Fruit fly (Drosophila melanogaster) whole organism, embryonic: Measurements from ENCODE around the gene CAH3.
A peak's percentile ranks its signal among the peaks of the same experiment; 100 is the strongest.

Experiments used
- Abd-B ChIP-seq: fragments of 200-800 bp; sonication (Bioruptor generic); optimal IDR thresholded peaks from 2 replicates; lab custom pipeline; 2018; ENCODE audit warnings: missing biosample characterization, mild to moderate bottlenecking, missing genetic modification characterization, moderate library complexity
- B-H1 ChIP-seq: fragments of 200-800 bp; sonication (Bioruptor generic); IDR thresholded peaks from 3 replicates; pipeline ENCODE4 v1.3.6; 2022; ENCODE audit warnings: missing biosample characterization, missing genetic modification characterization
- BtbVII ChIP-seq: fragments of 200-800 bp; sonication (Bioruptor generic); optimal IDR thresholded peaks from 3 replicates; lab custom pipeline; 2017; ENCODE audit warnings: missing biosample characterization, mild to moderate bottlenecking, missing genetic modification characterization
- CG10654 ChIP-seq: fragments of 200-800 bp; sonication (Bioruptor generic); optimal IDR thresholded peaks from 2 replicates; lab custom pipeline; 2016; ENCODE audit warnings: missing biosample characterization, missing genetic modification characterization
- CG1233 ChIP-seq: fragments of 200-800 bp; sonication (Bioruptor generic); optimal IDR thresholded peaks from 4 replicates; lab custom pipeline; 2018; ENCODE audit warnings: missing biosample characterization, mild to moderate bottlenecking, missing genetic modification characterization
- CG17361 ChIP-seq: fragments of 200-800 bp; sonication (Bioruptor generic); IDR thresholded peaks from 3 replicates; pipeline ENCODE4 v1.3.6; 2022; ENCODE audit warnings: missing biosample characterization, missing genetic modification characterization
- CG3065 ChIP-seq: fragments of 200-800 bp; sonication (Bioruptor generic); optimal IDR thresholded peaks from 2 replicates; lab custom pipeline; 2016; ENCODE audit warnings: missing biosample characterization, missing genetic modification characterization
- CG31388 ChIP-seq: fragments of 200-800 bp; sonication (Bioruptor generic); optimal IDR thresholded peaks from 2 replicates; lab custom pipeline; 2016; ENCODE audit warnings: missing biosample characterization, missing genetic modification characterization
- CG33213 ChIP-seq: fragments of 200-800 bp; sonication (Bioruptor generic); optimal IDR thresholded peaks from 3 replicates; lab custom pipeline; 2016; ENCODE audit warnings: missing biosample characterization, missing genetic modification characterization
- CG3995 ChIP-seq: fragments of 200-800 bp; sonication (Bioruptor generic); optimal IDR thresholded peaks from 3 replicates; lab custom pipeline; 2016; ENCODE audit warnings: missing biosample characterization, missing genetic modification characterization
- CG7271 ChIP-seq: fragments of 200-800 bp; sonication (Bioruptor generic); optimal IDR thresholded peaks from 2 replicates; lab custom pipeline; 2018; ENCODE audit warnings: missing biosample characterization, mild to moderate bottlenecking, missing genetic modification characterization, moderate library complexity
- CG7372 ChIP-seq: fragments of 200-800 bp; sonication (Bioruptor generic); IDR thresholded peaks from 2 replicates; pipeline ENCODE4 v1.3.6; 2022; ENCODE audit warnings: missing biosample characterization, missing genetic modification characterization
- CG7839 ChIP-seq: fragments of 200-800 bp; sonication (Bioruptor generic); optimal IDR thresholded peaks from 3 replicates; lab custom pipeline; 2018; ENCODE audit warnings: missing biosample characterization, mild to moderate bottlenecking, missing genetic modification characterization, moderate library complexity
- CG7963 ChIP-seq: fragments of 200-800 bp; sonication (Bioruptor generic); IDR thresholded peaks from 3 replicates; pipeline ENCODE4 v1.3.6; 2022; ENCODE audit warnings: missing biosample characterization, missing genetic modification characterization; ENCODE audit not compliant: partially characterized antibody
- CG8359 ChIP-seq: fragments of 200-800 bp; sonication (Bioruptor generic); optimal IDR thresholded peaks from 2 replicates; lab custom pipeline; 2017; ENCODE audit warnings: missing biosample characterization, mild to moderate bottlenecking, missing genetic modification characterization, borderline replicate concordance
- CG9797 ChIP-seq: fragments of 200-800 bp; sonication (Bioruptor generic); optimal IDR thresholded peaks from 3 replicates; lab custom pipeline; 2018; ENCODE audit warnings: missing biosample characterization, mild to moderate bottlenecking, missing genetic modification characterization
- Doc2 ChIP-seq: fragments of 200-800 bp; sonication (Bioruptor generic); IDR thresholded peaks from 2 replicates; pipeline ENCODE4 v1.3.6; 2022; ENCODE audit warnings: missing biosample characterization, missing genetic modification characterization
- Drgx ChIP-seq: fragments of 200-800 bp; sonication (Bioruptor generic); IDR thresholded peaks from 2 replicates; pipeline ENCODE4 v1.3.6; 2022; ENCODE audit warnings: missing biosample characterization, missing genetic modification characterization
- Fer3 ChIP-seq: fragments of 200-800 bp; sonication (Bioruptor generic); optimal IDR thresholded peaks from 2 replicates; lab custom pipeline; 2018; ENCODE audit warnings: missing biosample characterization, mild to moderate bottlenecking, missing genetic modification characterization, moderate library complexity
- HmgD ChIP-seq: fragments of 200-800 bp; sonication (Bioruptor generic); optimal IDR thresholded peaks from 3 replicates; lab custom pipeline; 2016; ENCODE audit warnings: missing biosample characterization, missing genetic modification characterization
- Lim3 ChIP-seq: fragments of 200-800 bp; sonication (Bioruptor generic); IDR thresholded peaks from 2 replicates; pipeline ENCODE4 v1.3.6; 2022; ENCODE audit warnings: missing biosample characterization, missing genetic modification characterization
- Max ChIP-seq: fragments of 200-800 bp; sonication (Bioruptor generic); optimal IDR thresholded peaks from 2 replicates; lab custom pipeline; 2016; ENCODE audit warnings: missing biosample characterization, mild to moderate bottlenecking, missing genetic modification characterization
- Nf-YA ChIP-seq: fragments of 200-800 bp; sonication (Bioruptor generic); IDR thresholded peaks from 2 replicates; pipeline ENCODE4 v1.3.6; 2022; ENCODE audit warnings: missing biosample characterization, missing genetic modification characterization
- Pdp1 ChIP-seq, 2 experiments: fragments of 200-800 bp; sonication (Bioruptor generic); optimal IDR thresholded peaks; 3 replicates each; lab custom pipeline; 2016; ENCODE audit warnings: missing biosample characterization in 2 of 2, missing genetic modification characterization in 2 of 2, mild to moderate bottlenecking in 1 of 2, moderate library complexity in 1 of 2
- Rfx ChIP-seq: fragments of 200-800 bp; sonication (Bioruptor generic); IDR thresholded peaks from 2 replicates; pipeline ENCODE4 v1.3.6; 2022; ENCODE audit warnings: missing biosample characterization, missing genetic modification characterization
- Rx ChIP-seq: fragments of 200-800 bp; sonication (Bioruptor generic); IDR thresholded peaks from 2 replicates; pipeline ENCODE4 v1.3.6; 2022; ENCODE audit warnings: missing biosample characterization, missing genetic modification characterization
- Usf ChIP-seq: fragments of 200-800 bp; sonication (Bioruptor generic); optimal IDR thresholded peaks from 2 replicates; lab custom pipeline; 2017; ENCODE audit warnings: missing genotype, missing biosample characterization, missing genetic modification characterization
- Xrp1 ChIP-seq: fragments of 200-800 bp; sonication (Bioruptor generic); IDR thresholded peaks from 2 replicates; pipeline ENCODE4 v1.3.6; 2022; ENCODE audit warnings: missing biosample characterization, missing genetic modification characterization
- caup ChIP-seq: fragments of 200-800 bp; sonication (Bioruptor generic); optimal IDR thresholded peaks from 3 replicates; lab custom pipeline; 2017; ENCODE audit warnings: missing biosample characterization, mild to moderate bottlenecking, missing genetic modification characterization, moderate library complexity; ENCODE audit not compliant: severe bottlenecking
- danr ChIP-seq: fragments of 200-800 bp; sonication (Bioruptor generic); IDR thresholded peaks from 2 replicates; pipeline ENCODE4 v1.3.6; 2022; ENCODE audit warnings: missing biosample characterization, missing genetic modification characterization
- dimm ChIP-seq: fragments of 200-800 bp; sonication (Bioruptor generic); IDR thresholded peaks from 2 replicates; pipeline ENCODE4 v1.3.6; 2022; ENCODE audit warnings: missing biosample characterization, missing genetic modification characterization
- disco-r ChIP-seq: fragments of 200-800 bp; sonication (Bioruptor generic); optimal IDR thresholded peaks from 2 replicates; lab custom pipeline; 2016; ENCODE audit warnings: missing biosample characterization, missing genetic modification characterization
- dysf ChIP-seq: fragments of 200-800 bp; sonication (Bioruptor generic); IDR thresholded peaks from 3 replicates; pipeline ENCODE4 v1.3.6; 2022; ENCODE audit warnings: missing biosample characterization, missing genetic modification characterization
- eyg ChIP-seq: fragments of 200-800 bp; sonication (Bioruptor generic); optimal IDR thresholded peaks from 3 replicates; lab custom pipeline; 2016; ENCODE audit warnings: missing biosample characterization, missing genetic modification characterization
- fu2 ChIP-seq: fragments of 200-800 bp; sonication (Bioruptor generic); optimal IDR thresholded peaks from 2 replicates; lab custom pipeline; 2016; ENCODE audit warnings: missing biosample characterization, missing genetic modification characterization
- gfzf ChIP-seq: fragments of 200-800 bp; sonication (Bioruptor generic); optimal IDR thresholded peaks from 2 replicates; lab custom pipeline; 2016; ENCODE audit warnings: missing biosample characterization, mild to moderate bottlenecking, missing genetic modification characterization, moderate library complexity
- h ChIP-seq: fragments of >200 bp; optimal IDR thresholded peaks from 2 replicates; lab custom pipeline; 2017
- hbn ChIP-seq: fragments of 200-800 bp; sonication (Bioruptor generic); IDR thresholded peaks from 2 replicates; pipeline ENCODE4 v1.3.6; 2022; ENCODE audit warnings: missing biosample characterization, missing genetic modification characterization; ENCODE audit not compliant: partially characterized antibody
- jumu ChIP-seq: fragments of 200-800 bp; sonication (Bioruptor generic); optimal IDR thresholded peaks from 3 replicates; lab custom pipeline; 2016; ENCODE audit warnings: missing biosample characterization, missing genetic modification characterization
- klu ChIP-seq: fragments of 200-800 bp; sonication (Bioruptor generic); IDR thresholded peaks from 2 replicates; pipeline ENCODE4 v1.3.6; 2022; ENCODE audit warnings: missing biosample characterization, missing genetic modification characterization
- lab ChIP-seq: fragments of 200-800 bp; sonication (Bioruptor generic); optimal IDR thresholded peaks from 3 replicates; lab custom pipeline; 2017; ENCODE audit warnings: missing biosample characterization, missing genetic modification characterization, mild to moderate bottlenecking, moderate library complexity, missing genetic modification reagents
- org-1 ChIP-seq: fragments of 200-800 bp; sonication (Bioruptor generic); optimal IDR thresholded peaks from 2 replicates; lab custom pipeline; 2017; ENCODE audit warnings: missing biosample characterization, missing genetic modification characterization
- pan ChIP-seq, 4 experiments: fragments of >200 bp in 3 of 4; fragments of 200-800 bp in 1 of 4; sonication (Bioruptor generic) in 1 of 4; optimal IDR thresholded peaks in 3 of 4; IDR thresholded peaks in 1 of 4; 2 replicates each; pipeline versions ENCODE4 v1.3.6 to Lab custom; 2017 to 2022; ENCODE audit warnings: missing biosample characterization in 2 of 4, missing genetic modification characterization in 2 of 4, mixed read lengths in 1 of 4
- pnt ChIP-seq: fragments of 200-800 bp; sonication (Bioruptor generic); optimal IDR thresholded peaks from 3 replicates; lab custom pipeline; 2016; ENCODE audit warnings: missing biosample characterization, missing genetic modification characterization
- prd ChIP-seq, 3 experiments: fragments of >200 bp in 2 of 3; fragments of 200-800 bp in 1 of 3; sonication (Bioruptor generic) in 1 of 3; optimal IDR thresholded peaks in 2 of 3; IDR thresholded peaks in 1 of 3; 2 replicates in 2 of 3; 3 replicates in 1 of 3; pipeline versions ENCODE4 v1.3.6 to Lab custom; 2017 to 2022; ENCODE audit warnings: missing biosample characterization in 1 of 3, missing genetic modification characterization in 1 of 3
- psq ChIP-seq: fragments of 200-800 bp; sonication (Bioruptor generic); optimal IDR thresholded peaks from 2 replicates; lab custom pipeline; 2017; ENCODE audit warnings: missing biosample characterization, missing genetic modification characterization
- sens-2 ChIP-seq: fragments of 200-800 bp; sonication (Bioruptor generic); IDR thresholded peaks from 2 replicates; pipeline ENCODE4 v1.3.6; 2022; ENCODE audit warnings: missing biosample characterization, missing genetic modification characterization
- tgo ChIP-seq: fragments of 200-800 bp; sonication (Bioruptor generic); IDR thresholded peaks from 3 replicates; pipeline ENCODE4 v1.3.6; 2022; ENCODE audit warnings: missing biosample characterization, missing genetic modification characterization
- vfl ChIP-seq: fragments of 200-800 bp; sonication (Bioruptor generic); optimal IDR thresholded peaks from 2 replicates; lab custom pipeline; 2016; ENCODE audit warnings: missing biosample characterization, missing genetic modification characterization
- zen ChIP-seq: fragments of 200-800 bp; sonication (Bioruptor generic); optimal IDR thresholded peaks from 3 replicates; lab custom pipeline; 2018; ENCODE audit warnings: missing biosample characterization, mild to moderate bottlenecking, missing genetic modification characterization, moderate library complexity
- zf30C ChIP-seq: fragments of 200-800 bp; sonication (Bioruptor generic); optimal IDR thresholded peaks from 3 replicates; lab custom pipeline; 2018; ENCODE audit warnings: missing biosample characterization, mild to moderate bottlenecking, missing genetic modification characterization

Gene CAH3

dm6 chrX:8677434-8677833 is 3.6 kb upstream of the CAH3 start (continued):
- TF ChIP-seq lab (no peak), CG17361 (GFP tag; lab: Robert Waterston, UW) (no peak), org-1 (peak; percentile 58), CG7839 (peak; percentile 80), Nf-YA (GFP tag; lab: Robert Waterston, UW) (peak; percentile 23; the same call in 1 of the 2 replicates), Doc2 (GFP tag; lab: Robert Waterston, UW) (no peak), CG7372 (GFP tag; lab: Robert Waterston, UW) (no peak), dimm (GFP tag; lab: Robert Waterston, UW) (peak; percentile 75), pan (optimal IDR thresholded peaks at IDR 0.05; lab: Kevin White, UChicago) (no peak), pan (GFP tag; optimal IDR thresholded peaks at IDR 0.05 in 1 of 2, IDR thresholded peaks at IDR 0.05 in 1 of 2) (peak in 1 of 2 experiments; percentile 31), danr (GFP tag; lab: Robert Waterston, UW) (no peak), jumu (GFP tag; lab: Kevin White, UChicago) (peak; percentile 70), zen (no peak), CG7963 (GFP tag; lab: Robert Waterston, UW) (no peak), dysf (GFP tag; lab: Robert Waterston, UW) (peak; percentile 60), Xrp1 (peak; percentile 73), CG10654 (GFP tag; lab: Kevin White, UChicago) (no peak), CG7271 (tag; lab: Kevin White, UChicago) (no peak), klu (GFP tag; lab: Robert Waterston, UW) (no peak), pnt (GFP tag; lab: Kevin White, UChicago) (peak; percentile 84), CG8359 (GFP tag; lab: Kevin White, UChicago) (peak; percentile 70), HmgD (GFP tag; lab: Kevin White, UChicago) (no peak), eyg (no peak), Usf (GFP tag; lab: Kevin White, UChicago) (no peak), Abd-B (peak; percentile 85), CG9797 (GFP tag; lab: Kevin White, UChicago) (no peak), prd (optimal IDR thresholded peaks at IDR 0.05; lab: Kevin White, UChicago) (no peak), prd (GFP tag; IDR thresholded peaks at IDR 0.05; lab: Robert Waterston, UW) (peak; percentile 67; the same call in 2 of the 3 replicates), CG33213 (GFP tag; lab: Kevin White, UChicago) (peak; percentile 2), CG3065 (GFP tag; lab: Kevin White, UChicago) (no peak), Fer3 (tag; lab: Kevin White, UChicago) (no peak), tgo (no peak), BtbVII (GFP tag; lab: Kevin White, UChicago) (no peak), zf30C (GFP tag; lab: Kevin White, UChicago) (no peak), disco-r (GFP tag; lab: Kevin White, UChicago) (no peak), Lim3 (GFP tag; lab: Robert Waterston, UW) (no peak), fu2 (GFP tag; lab: Kevin White, UChicago) (no peak), Rx (GFP tag; lab: Robert Waterston, UW) (peak; percentile 34; the same call in 1 of the 2 replicates), sens-2 (GFP tag; lab: Robert Waterston, UW) (no peak), gfzf (GFP tag; lab: Kevin White, UChicago) (no peak), Max (GFP tag; lab: Kevin White, UChicago) (no peak), psq (no peak), caup (GFP tag; lab: Kevin White, UChicago) (no peak), Rfx (GFP tag; lab: Robert Waterston, UW) (peak; percentile 39; the same call in 1 of the 2 replicates), B-H1 (GFP tag; lab: Robert Waterston, UW) (no peak), Drgx (GFP tag; lab: Robert Waterston, UW) (peak; percentile 67), Pdp1 (GFP tag; optimal IDR thresholded peaks at IDR 0.05; lab: Kevin White, UChicago) (peak; percentile 78 to 82), CG31388 (GFP tag; lab: Kevin White, UChicago) (no peak), CG3995 (GFP tag; lab: Kevin White, UChicago) (no peak), h (no peak), hbn (GFP tag; lab: Robert Waterston, UW) (no peak), CG1233 (GFP tag; lab: Kevin White, UChicago) (peak; percentile 63), vfl (GFP tag; lab: Kevin White, UChicago) (no peak)
